Fruit fly (Drosophila melanogaster): ENCODE results near the gene ema.

dm6 chr3R:16436374-16437037 is 5.0 kb downstream of the ema start, which contains the start of gene mRpS33:
- TF ChIP-seq CG7045 (GFP tag; optimal IDR thresholded peaks at IDR 0.05) (no peak), CG12768 (GFP tag; optimal IDR thresholded peaks at IDR 0.05) (no peak), pad (GFP tag; optimal IDR thresholded peaks at IDR 0.05) (no peak), CG33017 (tag; optimal IDR thresholded peaks at IDR 0.05) (no peak)

All from whole organism, adult.